Fruit fly (Drosophila melanogaster): ENCODE measurements around the gene CG2126.

CG2126 gene

DNA sequence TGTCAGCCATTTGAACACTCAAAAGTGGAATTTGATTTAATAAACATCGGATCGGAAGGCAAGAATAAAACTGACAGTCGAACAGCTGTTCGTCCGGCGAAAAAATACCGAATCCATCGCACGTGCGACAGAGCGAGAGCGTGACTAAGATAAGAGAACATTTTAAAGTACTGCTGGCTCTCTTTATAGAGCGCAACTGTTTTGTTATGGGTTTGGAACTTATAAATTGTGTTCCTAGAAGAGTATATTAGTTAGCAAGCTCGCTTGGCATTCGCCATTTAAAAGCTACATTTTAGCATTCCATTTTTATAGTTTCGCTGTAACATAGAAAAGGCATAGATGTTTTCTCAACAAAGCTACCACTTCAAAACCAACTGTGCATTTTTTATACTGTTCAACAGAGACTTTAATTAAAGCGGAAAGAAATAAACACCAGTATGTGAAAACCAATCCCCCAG, 33.6 kb upstream of the CG2126 start, which contains the start of gene Rift (continued):
- TF ChIP-seq HLHmδ (GFP tag; optimal IDR thresholded peaks at IDR 0.05) (no peak), B-H1 (GFP tag; IDR thresholded peaks at IDR 0.05) (no peak; the same call in 2 of the 3 replicates), Kr (GFP tag; optimal IDR thresholded peaks at IDR 0.05) (no peak), amos (GFP tag; IDR thresholded peaks at IDR 0.05; ENCODE audit: partially characterized antibody) (no peak), CG32772 (GFP tag; IDR thresholded peaks at IDR 0.05) (no peak), Six4 (GFP tag; optimal IDR thresholded peaks at IDR 0.05) (no peak), CG13123 (GFP tag; optimal IDR thresholded peaks at IDR 0.05) (no peak), pros (GFP tag; optimal IDR thresholded peaks at IDR 0.05) (no peak), CG12219 (GFP tag; optimal IDR thresholded peaks at IDR 0.05) (peak; percentile 7), pum (GFP tag; optimal IDR thresholded peaks at IDR 0.05) (no peak), CG31441 (GFP tag; IDR thresholded peaks at IDR 0.05) (no peak), bab2 (GFP tag; optimal IDR thresholded peaks at IDR 0.05) (peak; percentile 30), Dad (GFP tag; optimal IDR thresholded peaks at IDR 0.05) (no peak), CG5180 (GFP tag; optimal IDR thresholded peaks at IDR 0.05) (no peak), zfh1 (GFP tag; IDR thresholded peaks at IDR 0.05) (peak; percentile 54; the same call in 1 of the 3 replicates), CG8281 (tag; optimal IDR thresholded peaks at IDR 0.05) (no peak), CG13775 (GFP tag; optimal IDR thresholded peaks at IDR 0.05) (no peak), knrl (GFP tag; IDR thresholded peaks at IDR 0.05; ENCODE audit: partially characterized antibody) (no peak), CG3407 (GFP tag; optimal IDR thresholded peaks at IDR 0.05) (no peak), Max (GFP tag; optimal IDR thresholded peaks at IDR 0.05) (no peak), Mes4 (GFP tag; optimal IDR thresholded peaks at IDR 0.05) (no peak), chif (GFP tag; optimal IDR thresholded peaks at IDR 0.05) (no peak), Nf-YB (GFP tag; optimal IDR thresholded peaks at IDR 0.05) (no peak), row (GFP tag; IDR thresholded peaks at IDR 0.05) (peak; percentile 83), inv (GFP tag; IDR thresholded peaks at IDR 0.05; ENCODE audit: partially characterized antibody) (no peak), Hmx (GFP tag; optimal IDR thresholded peaks at IDR 0.05) (no peak), Usf (GFP tag; optimal IDR thresholded peaks at IDR 0.05) (no peak), CG17361 (GFP tag; IDR thresholded peaks at IDR 0.05) (no peak), Dref (GFP tag; IDR thresholded peaks at IDR 0.05) (no peak), rib (GFP tag; IDR thresholded peaks at IDR 0.05) (no peak), CG2116 (GFP tag; optimal IDR thresholded peaks at IDR 0.05) (no peak), usp (GFP tag; optimal IDR thresholded peaks at IDR 0.05) (no peak), Aef1 (GFP tag; IDR thresholded peaks at IDR 0.05) (peak; percentile 43; the same call in 2 of the 3 replicates), stc (GFP tag; IDR thresholded peaks at IDR 0.05) (0 out of 2 replicates have a peak, but pooled peaks have one; percentile 40), CG17186 (GFP tag; optimal IDR thresholded peaks at IDR 0.05) (no peak), CG4328 (GFP tag; optimal IDR thresholded peaks at IDR 0.05) (no peak), emc (GFP tag; optimal IDR thresholded peaks at IDR 0.05) (no peak), CG1602 (GFP tag; optimal IDR thresholded peaks at IDR 0.05) (no peak), bbx (GFP tag; IDR thresholded peaks at IDR 0.05; ENCODE audit: partially characterized antibody) (no peak), BEAF-32 (GFP tag; optimal IDR thresholded peaks at IDR 0.05) (no peak), ab (GFP tag; optimal IDR thresholded peaks at IDR 0.05) (no peak), p53 (GFP tag; optimal IDR thresholded peaks at IDR 0.05) (no peak), CG13624 (GFP tag; optimal IDR thresholded peaks at IDR 0.05) (no peak), Hr3 (GFP tag; optimal IDR thresholded peaks at IDR 0.05) (no peak), Lpt (GFP tag; optimal IDR thresholded peaks at IDR 0.05) (no peak), tx (GFP tag; optimal IDR thresholded peaks at IDR 0.05) (no peak), run (tag; optimal IDR thresholded peaks at IDR 0.05) (no peak), wek (GFP tag; optimal IDR thresholded peaks at IDR 0.05) (no peak), sens (GFP tag) (no peak), klu (GFP tag; IDR thresholded peaks at IDR 0.05) (no peak), Ets65A (GFP tag) (no peak), sqz (GFP tag; optimal IDR thresholded peaks at IDR 0.05) (no peak)

Data from whole organism, embryonic.